Fruit fly (Drosophila melanogaster): Measurements from ENCODE around the gene Tpi.

Gene Tpi

DNA sequence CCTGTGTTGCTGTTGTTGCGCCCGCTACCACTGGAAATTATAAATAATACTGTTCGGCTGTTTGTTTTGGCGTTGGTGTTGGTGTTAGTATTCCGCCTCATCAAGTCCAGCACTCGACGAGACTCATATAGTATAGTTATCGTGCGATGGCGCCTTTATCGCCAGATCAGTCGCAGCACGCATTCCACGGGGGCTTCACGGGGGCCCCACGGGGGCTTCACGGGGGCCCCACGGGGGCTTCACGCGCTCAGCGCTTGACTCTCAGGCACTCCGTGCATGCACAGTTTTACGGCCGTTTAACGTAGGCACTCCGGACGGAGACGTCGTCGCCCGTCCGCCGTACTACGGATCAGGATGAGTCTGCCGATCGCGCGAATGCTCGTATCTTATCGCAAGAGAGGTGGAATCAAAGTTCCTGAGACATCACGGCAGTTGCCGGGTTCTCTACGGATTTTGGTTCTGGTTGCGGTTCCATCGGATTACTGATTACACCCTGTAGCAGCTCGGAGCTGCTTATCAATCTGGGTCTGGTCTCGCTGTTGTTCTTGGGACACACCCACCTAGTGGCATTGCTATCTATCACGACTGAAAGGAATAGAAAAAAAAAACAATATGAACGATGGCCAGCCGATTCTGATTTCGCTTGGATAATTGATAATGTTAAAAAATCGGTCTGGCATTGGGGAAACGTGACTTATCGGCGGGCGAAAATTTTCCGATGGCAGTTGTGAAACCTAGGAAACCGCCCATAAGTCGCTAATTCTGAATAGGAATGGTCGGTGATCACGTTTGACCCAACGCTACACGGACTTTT lies 31.4 kb downstream of the Tpi start (continued):
- TF ChIP-seq Sox100B (GFP tag; optimal IDR thresholded peaks at IDR 0.05) (no peak), CG8290 (GFP tag; optimal IDR thresholded peaks at IDR 0.05) (no peak), CG8290 (tag; optimal IDR thresholded peaks at IDR 0.05) (no peak), CG1792 (GFP tag; optimal IDR thresholded peaks at IDR 0.05) (no peak), MTF-1 (GFP tag; optimal IDR thresholded peaks at IDR 0.05; ENCODE audit: borderline replicate concordance) (peak; percentile 72), row (GFP tag; IDR thresholded peaks at IDR 0.05) (peak; percentile 35; the same call in 1 of the 3 replicates), CG13624 (GFP tag; optimal IDR thresholded peaks at IDR 0.05) (no peak), Dek (tag; optimal IDR thresholded peaks at IDR 0.05) (no peak), CG11456 (GFP tag; IDR thresholded peaks at IDR 0.05) (no peak), cg (GFP tag; optimal IDR thresholded peaks at IDR 0.05) (peak; percentile 39), sisA (GFP tag; IDR thresholded peaks at IDR 0.05) (no peak), CG9609 (GFP tag; optimal IDR thresholded peaks at IDR 0.05) (no peak), CG3847 (GFP tag; IDR thresholded peaks at IDR 0.05) (no peak), en (GFP tag; optimal IDR thresholded peaks at IDR 0.05) (no peak), sima (GFP tag; optimal IDR thresholded peaks at IDR 0.05) (no peak), ac (GFP tag; optimal IDR thresholded peaks at IDR 0.05) (no peak), CG9932 (GFP tag; IDR thresholded peaks at IDR 0.05) (no peak), CG7928 (GFP tag; optimal IDR thresholded peaks at IDR 0.05) (no peak), B-H2 (GFP tag; optimal IDR thresholded peaks at IDR 0.05) (no peak), Lhr (GFP tag; optimal IDR thresholded peaks at IDR 0.05) (no peak), CG11723 (GFP tag; optimal IDR thresholded peaks at IDR 0.05) (no peak), lbe (GFP tag; optimal IDR thresholded peaks at IDR 0.05) (no peak), schlank (tag; optimal IDR thresholded peaks at IDR 0.05) (peak; percentile 10), CHES-1-like (GFP tag; optimal IDR thresholded peaks at IDR 0.05) (no peak), dan (GFP tag; IDR thresholded peaks at IDR 0.05) (no peak), dm (GFP tag; optimal IDR thresholded peaks at IDR 0.05) (no peak), Ssrp (tag; optimal IDR thresholded peaks at IDR 0.05) (no peak), pfk (GFP tag; optimal IDR thresholded peaks at IDR 0.05) (no peak), CG4854 (GFP tag; optimal IDR thresholded peaks at IDR 0.05) (no peak), lab (GFP tag; optimal IDR thresholded peaks at IDR 0.05) (peak; percentile 76), CTCF (GFP tag; optimal IDR thresholded peaks at IDR 0.05) (no peak), Optix (GFP tag; IDR thresholded peaks at IDR 0.05) (no peak), Dbx (GFP tag; IDR thresholded peaks at IDR 0.05) (peak; percentile 18; the same call in 1 of the 3 replicates), CG9437 (GFP tag; optimal IDR thresholded peaks at IDR 0.05) (peak; percentile 2), gem (tag; optimal IDR thresholded peaks at IDR 0.05) (no peak), Opbp (GFP tag; IDR thresholded peaks at IDR 0.05; ENCODE audit: partially characterized antibody) (no peak), Ets97D (GFP tag; optimal IDR thresholded peaks at IDR 0.05) (no peak), sim (GFP tag; IDR thresholded peaks at IDR 0.05) (no peak), CG4328 (GFP tag; optimal IDR thresholded peaks at IDR 0.05) (peak; percentile 27), HmgD (GFP tag; optimal IDR thresholded peaks at IDR 0.05) (no peak), NK7.1 (GFP tag; optimal IDR thresholded peaks at IDR 0.05) (no peak), CG12659 (GFP tag; optimal IDR thresholded peaks at IDR 0.05) (no peak), CG11696 (GFP tag; IDR thresholded peaks at IDR 0.05) (no peak), chn (GFP tag; optimal IDR thresholded peaks at IDR 0.05) (no peak), nom (GFP tag; optimal IDR thresholded peaks at IDR 0.05) (no peak), Nf-YB (GFP tag; optimal IDR thresholded peaks at IDR 0.05) (peak; percentile 0), NFAT (GFP tag; IDR thresholded peaks at IDR 0.05) (peak; percentile 33; the same call in 1 of the 2 replicates), fd3F (GFP tag; optimal IDR thresholded peaks at IDR 0.05) (no peak), Ets65A (GFP tag) (no peak), ftz-f1 (GFP tag; optimal IDR thresholded peaks at IDR 0.05) (peak; percentile 25), CG7987 (GFP tag; optimal IDR thresholded peaks at IDR 0.05) (peak; percentile 100)
